Worm (Caenorhabditis elegans) whole organism, L2 larva: ENCODE measurements around the gene F54E2.5.

Source experiments
- R02D3.7 ChIP-seq: fragments of 150-350 bp; optimal IDR thresholded peaks from 2 replicates; lab custom pipeline; 2014; ENCODE audit warnings: missing biosample characterization, missing genetic modification characterization
- aly-2 ChIP-seq: fragments of 150-350 bp; optimal IDR thresholded peaks from 2 replicates; lab custom pipeline; 2014; ENCODE audit warnings: missing biosample characterization, missing genetic modification characterization
- ama-1 ChIP-seq: fragments of 150-350 bp; optimal IDR thresholded peaks from 2 replicates; lab custom pipeline; 2018; ENCODE audit warnings: inconsistent platforms
- ceh-16 ChIP-seq: fragments of 150-350 bp; optimal IDR thresholded peaks from 2 replicates; lab custom pipeline; 2014; ENCODE audit warnings: missing biosample characterization, missing genetic modification characterization
- dmd-4 ChIP-seq: sonication (generic microtip); optimal IDR thresholded peaks from 2 replicates; lab custom pipeline; 2017; ENCODE audit warnings: missing biosample characterization, missing genetic modification characterization
- elt-3 ChIP-seq: sonication (generic microtip); optimal IDR thresholded peaks from 2 replicates; lab custom pipeline; 2017; ENCODE audit warnings: missing biosample characterization, missing genetic modification characterization
- lsy-2 ChIP-seq, 2 experiments: fragments of 150-350 bp in 1 of 2; sonication (generic microtip) in 1 of 2; optimal IDR thresholded peaks; 2 replicates each; lab custom pipeline; 2014 to 2017; ENCODE audit warnings: missing biosample characterization in 2 of 2, missing genetic modification characterization in 2 of 2
- mbf-1 ChIP-seq: sonication (generic microtip); optimal IDR thresholded peaks from 2 replicates; lab custom pipeline; 2017; ENCODE audit warnings: missing biosample characterization, missing genetic modification characterization
- nhr-12 ChIP-seq: fragments of 150-350 bp; optimal IDR thresholded peaks from 2 replicates; lab custom pipeline; 2014; ENCODE audit warnings: missing biosample characterization, missing genetic modification characterization
- unc-62 ChIP-seq: fragments of 150-350 bp; optimal IDR thresholded peaks from 2 replicates; lab custom pipeline; 2014; ENCODE audit warnings: missing biosample characterization, missing genetic modification reagents, missing genetic modification characterization
- ztf-11 ChIP-seq: sonication (generic microtip); optimal IDR thresholded peaks from 2 replicates; lab custom pipeline; 2017; ENCODE audit warnings: missing biosample characterization, missing genetic modification characterization

ce11 chrV:2859738-2860137 is 43.9 kb upstream of the F54E2.5 start, which contains the start of gene srj-54:
- TF ChIP-seq mbf-1 (tag; lab: Kevin White, UChicago) (no peak), ama-1 (lab: Kevin White, UChicago) (no peak), ztf-11 (tag; lab: Kevin White, UChicago) (no peak), elt-3 (tag; lab: Kevin White, UChicago) (no peak), aly-2 (tag; lab: Kevin White, UChicago) (no peak), unc-62 (GFP tag; lab: Kevin White, UChicago) (no peak), R02D3.7 (tag; lab: Kevin White, UChicago) (no peak), dmd-4 (tag; lab: Kevin White, UChicago) (no peak), lsy-2 (tag; optimal IDR thresholded peaks at IDR 0.05; lab: Kevin White, UChicago) (no peak), ceh-16 (no peak), nhr-12 (tag; lab: Kevin White, UChicago) (no peak)
